Fruit fly (Drosophila melanogaster): ENCODE results near the gene hay.

hay gene

dm6 chr3L:10675635-10676393, 44.9 kb downstream of the hay start (continued):
- TF ChIP-seq Stat92E (GFP tag; optimal IDR thresholded peaks at IDR 0.05) = no peak
- no peak for TF ChIP-seq CG8290 (GFP tag; optimal IDR thresholded peaks at IDR 0.05)
- TF ChIP-seq CG8290 (tag; optimal IDR thresholded peaks at IDR 0.05) = no peak
- peak; percentile 18 for TF ChIP-seq lbe (GFP tag; optimal IDR thresholded peaks at IDR 0.05)
- no peak for TF ChIP-seq NK7.1 (GFP tag; optimal IDR thresholded peaks at IDR 0.05)
- no peak for TF ChIP-seq CG11696 (GFP tag; IDR thresholded peaks at IDR 0.05)
- TF ChIP-seq gsb-n (tag; optimal IDR thresholded peaks at IDR 0.05) = no peak
- TF ChIP-seq CG7963 (GFP tag; IDR thresholded peaks at IDR 0.05; ENCODE audit: partially characterized antibody) = no peak
- no peak for TF ChIP-seq Oaz (GFP tag; IDR thresholded peaks at IDR 0.05)
- TF ChIP-seq pros (GFP tag; optimal IDR thresholded peaks at IDR 0.05) = no peak
- TF ChIP-seq cwo (GFP tag; optimal IDR thresholded peaks at IDR 0.05) = no peak
- no peak for TF ChIP-seq hb (GFP tag; IDR thresholded peaks at IDR 0.05; ENCODE audit: partially characterized antibody)
- peak; percentile 40 for TF ChIP-seq CG17385 (GFP tag; optimal IDR thresholded peaks at IDR 0.05)
- TF ChIP-seq Chrac-16 (GFP tag; optimal IDR thresholded peaks at IDR 0.05) = no peak
- TF ChIP-seq CG7745 (tag; optimal IDR thresholded peaks at IDR 0.05) = no peak
- no peak for TF ChIP-seq CG8944 (GFP tag; optimal IDR thresholded peaks at IDR 0.05)
- TF ChIP-seq trh (GFP tag; optimal IDR thresholded peaks at IDR 0.05) = no peak
- no peak for TF ChIP-seq ash1 (GFP tag; optimal IDR thresholded peaks at IDR 0.05)
- no peak for TF ChIP-seq unpg (GFP tag; optimal IDR thresholded peaks at IDR 0.05)
- TF ChIP-seq Med (GFP tag) = peak; percentile 27
- no peak for TF ChIP-seq lab (GFP tag; optimal IDR thresholded peaks at IDR 0.05)
- TF ChIP-seq ac (GFP tag; optimal IDR thresholded peaks at IDR 0.05) = no peak
- TF ChIP-seq sr (GFP tag; IDR thresholded peaks at IDR 0.05) = no peak
- no peak for TF ChIP-seq CG14860 (GFP tag; IDR thresholded peaks at IDR 0.05; ENCODE audit: partially characterized antibody)
- no peak for TF ChIP-seq ab (GFP tag; optimal IDR thresholded peaks at IDR 0.05)
- TF ChIP-seq CG14710 (tag; optimal IDR thresholded peaks at IDR 0.05) = no peak
- no peak for TF ChIP-seq ems (GFP tag; optimal IDR thresholded peaks at IDR 0.05)
- no peak for TF ChIP-seq pnt (GFP tag; optimal IDR thresholded peaks at IDR 0.05)
- no peak for TF ChIP-seq Deaf1 (tag; optimal IDR thresholded peaks at IDR 0.05)
- no peak for TF ChIP-seq sens (GFP tag)
- TF ChIP-seq hth (optimal IDR thresholded peaks at IDR 0.05) = no peak
- TF ChIP-seq cato (GFP tag; optimal IDR thresholded peaks at IDR 0.05; ENCODE audit: borderline replicate concordance) = no peak
- no peak for TF ChIP-seq dimm (GFP tag; IDR thresholded peaks at IDR 0.05)
- peak; percentile 13 for TF ChIP-seq exex (tag; optimal IDR thresholded peaks at IDR 0.05)
- no peak for TF ChIP-seq Nf-YC (tag; optimal IDR thresholded peaks at IDR 0.05)
- no peak for TF ChIP-seq Hr51 (GFP tag; optimal IDR thresholded peaks at IDR 0.05)
- TF ChIP-seq Hmr (GFP tag; optimal IDR thresholded peaks at IDR 0.05) = no peak
- TF ChIP-seq Ada2b (GFP tag; IDR thresholded peaks at IDR 0.05) = no peak
- no peak for TF ChIP-seq Xbp1 (GFP tag; optimal IDR thresholded peaks at IDR 0.05)
- TF ChIP-seq CG2199 (GFP tag; IDR thresholded peaks at IDR 0.05) = 0 out of 3 replicates have a peak, but pooled peaks have one; percentile 61
- no peak for TF ChIP-seq Ssrp (tag; optimal IDR thresholded peaks at IDR 0.05)
- TF ChIP-seq CG11456 (GFP tag; IDR thresholded peaks at IDR 0.05) = no peak
- no peak for TF ChIP-seq CG4730 (GFP tag; IDR thresholded peaks at IDR 0.05)
- TF ChIP-seq CG9932 (GFP tag; IDR thresholded peaks at IDR 0.05) = no peak
- TF ChIP-seq CHES-1-like (GFP tag; optimal IDR thresholded peaks at IDR 0.05) = no peak
- no peak for TF ChIP-seq CG1233 (GFP tag; optimal IDR thresholded peaks at IDR 0.05)
- no peak for TF ChIP-seq CG8359 (GFP tag; optimal IDR thresholded peaks at IDR 0.05; ENCODE audit: borderline replicate concordance)
- peak; percentile 97 for TF ChIP-seq nom (GFP tag; optimal IDR thresholded peaks at IDR 0.05)
- 0 out of 3 replicates have a peak, but pooled peaks have one; percentile 55 for TF ChIP-seq so (GFP tag; IDR thresholded peaks at IDR 0.05)
- TF ChIP-seq esg (GFP tag; conservative IDR thresholded peaks at IDR 0.05) = no peak
